Fruit fly (Drosophila melanogaster): Measurements from ENCODE around the gene Shc.

Shc gene

DNA sequence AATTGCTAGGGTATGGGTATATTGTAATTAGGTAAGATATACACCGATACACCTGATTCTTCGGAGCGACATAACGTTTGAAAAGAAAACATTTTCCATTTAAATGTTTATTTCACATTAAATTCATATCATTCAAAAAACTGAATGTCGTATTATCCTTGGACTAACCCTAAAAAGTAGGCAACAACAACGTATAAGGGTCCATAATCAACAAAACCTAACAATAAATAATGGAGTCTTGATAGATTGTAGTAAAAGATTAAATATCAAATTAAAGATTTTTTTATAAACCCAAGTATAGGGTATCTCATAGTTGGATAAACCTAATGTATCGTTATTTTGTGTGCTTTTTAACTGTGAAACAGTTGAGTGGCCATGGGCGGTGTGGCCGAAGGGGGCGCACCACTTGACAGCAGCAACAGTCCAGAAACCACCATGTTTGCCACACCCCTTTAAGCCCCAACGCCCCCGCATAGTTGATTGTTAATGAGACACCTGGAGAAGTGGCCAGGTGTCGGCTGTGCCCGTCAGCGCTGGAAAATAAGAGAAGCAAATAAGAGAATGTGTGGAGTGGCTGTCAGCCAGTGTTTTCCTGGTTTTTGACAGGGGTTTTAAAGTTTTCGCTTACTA is 41.6 kb downstream of the Shc start:
- peak; percentile 22 for TF ChIP-seq noc (tag; optimal IDR thresholded peaks at IDR 0.05)

DNA sequence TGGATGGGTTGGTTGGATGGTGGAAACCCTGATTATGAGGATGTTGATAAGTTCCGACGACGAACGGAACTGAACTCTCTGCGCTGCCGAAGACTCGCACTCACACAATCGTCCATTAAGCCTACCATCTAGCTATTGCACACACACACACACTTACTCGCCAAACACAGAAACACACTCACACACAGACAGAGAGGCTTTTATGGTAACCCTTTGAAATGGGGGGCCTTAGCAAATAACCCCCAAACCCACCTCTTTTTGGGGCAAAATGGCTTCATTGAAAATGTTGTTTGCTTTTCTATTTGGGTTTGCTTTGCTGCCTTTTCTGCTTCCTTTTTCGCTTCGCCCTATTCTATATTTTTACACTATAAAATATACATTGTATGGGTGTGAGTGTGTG is 42.3 kb downstream of the Shc start:
- no peak for TF ChIP-seq noc (tag; optimal IDR thresholded peaks at IDR 0.05)

DNA sequence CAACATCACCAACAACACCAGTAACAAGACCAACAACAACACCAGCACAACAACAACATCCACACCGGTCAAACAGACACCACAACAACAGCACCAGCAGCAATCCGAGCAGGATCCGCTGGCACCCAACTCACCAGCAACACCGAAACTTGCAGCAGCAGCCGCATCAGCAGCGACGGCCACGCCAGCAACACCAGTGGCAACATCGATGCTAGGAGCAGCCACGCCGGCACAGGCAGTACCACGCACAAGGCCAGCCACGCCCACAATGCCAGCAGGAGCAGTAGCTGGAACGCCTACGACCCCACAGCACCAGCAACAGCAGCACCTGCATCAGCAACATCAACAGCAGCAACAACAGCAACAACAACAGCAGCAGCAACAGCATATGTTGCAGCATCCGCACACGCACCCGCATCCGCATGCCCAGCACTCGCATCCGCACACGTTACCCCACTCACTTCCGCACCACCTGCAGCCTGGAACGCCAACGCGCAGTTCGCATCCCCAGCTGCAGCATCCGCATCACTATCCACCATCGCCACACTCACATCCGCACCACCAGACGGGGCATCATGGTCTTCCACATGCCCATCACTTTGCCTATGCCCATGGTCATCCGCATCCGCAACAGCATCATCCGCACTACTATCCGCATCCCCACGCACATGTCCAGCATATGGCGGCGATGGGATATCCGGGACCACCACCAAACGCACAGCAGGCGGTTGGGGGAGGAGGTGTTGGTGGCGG is 44.5 kb downstream of the Shc start:
- no peak for TF ChIP-seq noc (tag; optimal IDR thresholded peaks at IDR 0.05)

DNA sequence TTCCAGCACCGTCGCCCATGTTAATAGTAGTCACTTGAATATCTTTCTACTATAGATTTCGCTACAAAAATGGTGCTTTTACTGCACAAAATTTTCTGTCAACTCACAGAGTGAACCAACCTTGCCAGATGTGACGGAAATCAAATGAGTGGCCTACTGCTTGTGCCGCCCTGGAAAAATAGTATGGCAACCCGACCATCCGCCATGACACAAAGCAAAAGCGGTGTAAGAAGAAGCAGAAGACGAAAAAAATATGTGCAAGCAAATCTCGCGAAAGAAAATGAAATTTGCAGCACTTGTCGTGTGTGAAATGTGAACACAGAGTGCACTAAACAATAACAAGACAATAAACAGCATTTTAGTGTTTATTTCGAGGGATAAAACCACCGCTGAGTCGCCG is 50.0 kb downstream of the Shc start, which contains the start of the genes Uch-L5 and Jarid2:
Uch-L5 (minus strand) TSS at position 137 of the 400 bp plus-strand sequence.
Jarid2 (plus strand) TSS at position 210 of the 400 bp plus-strand sequence.
- no peak for TF ChIP-seq noc (tag; optimal IDR thresholded peaks at IDR 0.05)

Measured in whole organism, larva.